Fruit fly (Drosophila melanogaster) whole organism, embryonic: ENCODE data around the gene ct.

ENCODE experiments used
- Atf-2 ChIP-seq: fragments of 200-800 bp; sonication (Bioruptor generic); optimal IDR thresholded peaks from 2 replicates; lab custom pipeline; 2016; ENCODE audit warnings: missing biosample characterization, missing genetic modification characterization
- Atf6 ChIP-seq: fragments of 200-800 bp; sonication (Bioruptor generic); IDR thresholded peaks from 2 replicates; pipeline ENCODE4 v1.3.6; 2022; ENCODE audit warnings: missing biosample characterization, missing genetic modification characterization
- BEAF-32 ChIP-seq: fragments of 200-800 bp; sonication (Bioruptor generic); optimal IDR thresholded peaks from 3 replicates; lab custom pipeline; 2017; ENCODE audit warnings: missing biosample characterization, missing genetic modification characterization, mild to moderate bottlenecking, moderate library complexity, missing genetic modification reagents
- Bgb ChIP-seq: fragments of 200-800 bp; sonication (Bioruptor generic); IDR thresholded peaks from 2 replicates; pipeline ENCODE4 v1.3.6; 2022; ENCODE audit warnings: missing biosample characterization, missing genetic modification characterization; ENCODE audit not compliant: partially characterized antibody
- Blimp-1 ChIP-seq: fragments of 200-800 bp; sonication (Bioruptor generic); optimal IDR thresholded peaks from 3 replicates; lab custom pipeline; 2018; ENCODE audit warnings: missing biosample characterization, missing genetic modification characterization, mild to moderate bottlenecking, moderate library complexity, missing genetic modification reagents
- CG11247 ChIP-seq: fragments of 200-800 bp; sonication (Bioruptor generic); IDR thresholded peaks from 2 replicates; pipeline ENCODE4 v1.3.6; 2022; ENCODE audit warnings: missing biosample characterization, missing genetic modification characterization
- CG11456 ChIP-seq: fragments of 200-800 bp; sonication (Bioruptor generic); IDR thresholded peaks from 3 replicates; pipeline ENCODE4 v1.3.6; 2022; ENCODE audit warnings: missing biosample characterization, missing genetic modification characterization
- CG11723 ChIP-seq: fragments of 200-800 bp; sonication (Bioruptor generic); optimal IDR thresholded peaks from 2 replicates; lab custom pipeline; 2017; ENCODE audit warnings: missing biosample characterization, mild to moderate bottlenecking, missing genetic modification characterization
- CG12299 ChIP-seq: fragments of 200-800 bp; sonication (Bioruptor generic); optimal IDR thresholded peaks from 2 replicates; lab custom pipeline; 2018; ENCODE audit warnings: missing biosample characterization, mild to moderate bottlenecking, missing genetic modification characterization
- CG12942 ChIP-seq: fragments of 200-800 bp; sonication (Bioruptor generic); optimal IDR thresholded peaks from 3 replicates; lab custom pipeline; 2016; ENCODE audit warnings: missing biosample characterization, missing genetic modification characterization
- CG14441 ChIP-seq: fragments of 200-800 bp; sonication (Bioruptor generic); IDR thresholded peaks from 2 replicates; pipeline ENCODE4 v1.3.6; 2022; ENCODE audit warnings: missing biosample characterization, missing genetic modification characterization
- CG15073 ChIP-seq: fragments of 200-800 bp; sonication (Bioruptor generic); optimal IDR thresholded peaks from 2 replicates; lab custom pipeline; 2016; ENCODE audit warnings: missing biosample characterization, missing genetic modification characterization
- CG17186 ChIP-seq: fragments of 200-800 bp; sonication (Bioruptor generic); optimal IDR thresholded peaks from 3 replicates; lab custom pipeline; 2017; ENCODE audit warnings: missing biosample characterization, missing genetic modification reagents, missing genetic modification characterization
- CG17612 ChIP-seq: fragments of 200-800 bp; sonication (Bioruptor generic); IDR thresholded peaks from 2 replicates; pipeline ENCODE4 v1.3.6; 2022; ENCODE audit warnings: missing biosample characterization, missing genetic modification characterization
- CG1792 ChIP-seq: fragments of 200-800 bp; sonication (Bioruptor generic); optimal IDR thresholded peaks from 2 replicates; lab custom pipeline; 2016; ENCODE audit warnings: missing biosample characterization, missing genetic modification characterization
- CG2712 ChIP-seq: fragments of 200-800 bp; optimal IDR thresholded peaks from 3 replicates; lab custom pipeline; 2019; ENCODE audit warnings: missing biosample characterization, mild to moderate bottlenecking, missing genetic modification characterization, moderate library complexity
- CG30431 ChIP-seq: fragments of 200-800 bp; sonication (Bioruptor generic); optimal IDR thresholded peaks from 2 replicates; lab custom pipeline; 2017; ENCODE audit warnings: missing biosample characterization, missing genetic modification characterization
- CG3995 ChIP-seq: fragments of 200-800 bp; sonication (Bioruptor generic); optimal IDR thresholded peaks from 3 replicates; lab custom pipeline; 2016; ENCODE audit warnings: missing biosample characterization, missing genetic modification characterization
- CG4854 ChIP-seq: fragments of 200-800 bp; sonication (Bioruptor generic); optimal IDR thresholded peaks from 2 replicates; lab custom pipeline; 2016; ENCODE audit warnings: missing biosample characterization, missing genetic modification characterization, inconsistent platforms
- CG6175 ChIP-seq: fragments of 200-800 bp; sonication (Bioruptor generic); IDR thresholded peaks from 3 replicates; pipeline ENCODE4 v1.3.6; 2022; ENCODE audit warnings: missing biosample characterization, missing genetic modification characterization
- CG6654 ChIP-seq: fragments of 200-800 bp; sonication (Bioruptor generic); optimal IDR thresholded peaks from 2 replicates; lab custom pipeline; 2017; ENCODE audit warnings: missing biosample characterization, mild to moderate bottlenecking, missing genetic modification characterization
- CG9609 ChIP-seq: fragments of 200-800 bp; sonication (Bioruptor generic); optimal IDR thresholded peaks from 3 replicates; lab custom pipeline; 2016; ENCODE audit warnings: missing biosample characterization, missing genetic modification characterization
- CrebB ChIP-seq: fragments of 200-800 bp; sonication (Bioruptor generic); optimal IDR thresholded peaks from 3 replicates; lab custom pipeline; 2018; ENCODE audit warnings: missing biosample characterization, mild to moderate bottlenecking, missing genetic modification characterization
- Dip3 ChIP-seq: fragments of 200-800 bp; sonication (Bioruptor generic); optimal IDR thresholded peaks from 3 replicates; lab custom pipeline; 2016; ENCODE audit warnings: missing biosample characterization, missing genetic modification characterization
- Doc2 ChIP-seq: fragments of 200-800 bp; sonication (Bioruptor generic); IDR thresholded peaks from 2 replicates; pipeline ENCODE4 v1.3.6; 2022; ENCODE audit warnings: missing biosample characterization, missing genetic modification characterization
- Fer1 ChIP-seq: fragments of 200-800 bp; sonication (Bioruptor generic); optimal IDR thresholded peaks from 2 replicates; lab custom pipeline; 2017; ENCODE audit warnings: missing biosample characterization, mild to moderate bottlenecking, missing genetic modification characterization
- Hand ChIP-seq: fragments of 200-800 bp; sonication (Bioruptor generic); optimal IDR thresholded peaks from 2 replicates; lab custom pipeline; 2017; ENCODE audit warnings: mild to moderate bottlenecking, missing biosample characterization, missing genetic modification reagents, missing genetic modification characterization
- Hmx ChIP-seq: fragments of 200-800 bp; sonication (Bioruptor generic); optimal IDR thresholded peaks from 2 replicates; lab custom pipeline; 2016; ENCODE audit warnings: missing biosample characterization, missing genetic modification characterization
- Sry-β ChIP-seq: fragments of 200-800 bp; sonication (Bioruptor generic); optimal IDR thresholded peaks from 2 replicates; lab custom pipeline; 2018; ENCODE audit warnings: missing biosample characterization, mild to moderate bottlenecking, missing genetic modification characterization, moderate library complexity
- ash1 ChIP-seq: fragments of 200-800 bp; sonication (Bioruptor generic); optimal IDR thresholded peaks from 2 replicates; lab custom pipeline; 2018; ENCODE audit warnings: missing biosample characterization, mild to moderate bottlenecking, missing genetic modification characterization
- az2 ChIP-seq: fragments of 200-800 bp; sonication (Bioruptor generic); optimal IDR thresholded peaks from 3 replicates; lab custom pipeline; 2016; ENCODE audit warnings: missing biosample characterization, missing genetic modification characterization
- cg ChIP-seq: fragments of 200-800 bp; sonication (Bioruptor generic); optimal IDR thresholded peaks from 3 replicates; lab custom pipeline; 2019; ENCODE audit warnings: missing biosample characterization, mild to moderate bottlenecking, missing genetic modification characterization, moderate library complexity
- dmrt99B ChIP-seq: fragments of 200-800 bp; sonication (Bioruptor generic); optimal IDR thresholded peaks from 2 replicates; lab custom pipeline; 2018; ENCODE audit warnings: missing biosample characterization, mild to moderate bottlenecking, missing genetic modification characterization, moderate library complexity
- ewg ChIP-seq: fragments of 200-800 bp; sonication (Bioruptor generic); optimal IDR thresholded peaks from 3 replicates; lab custom pipeline; 2017; ENCODE audit warnings: mild to moderate bottlenecking, missing biosample characterization, missing genetic modification reagents, missing genetic modification characterization
- gce ChIP-seq: fragments of 200-800 bp; sonication (Bioruptor generic); IDR thresholded peaks from 3 replicates; pipeline ENCODE4 v1.3.6; 2022; ENCODE audit warnings: missing biosample characterization, missing genetic modification characterization
- gfzf ChIP-seq: fragments of 200-800 bp; sonication (Bioruptor generic); optimal IDR thresholded peaks from 2 replicates; lab custom pipeline; 2016; ENCODE audit warnings: missing biosample characterization, mild to moderate bottlenecking, missing genetic modification characterization, moderate library complexity
- gsb ChIP-seq: fragments of 200-800 bp; sonication (Bioruptor generic); IDR thresholded peaks from 2 replicates; pipeline ENCODE4 v1.3.6; 2022; ENCODE audit warnings: missing biosample characterization, missing genetic modification characterization
- kay ChIP-seq: fragments of 200-800 bp; sonication (Bioruptor generic); optimal IDR thresholded peaks from 2 replicates; lab custom pipeline; 2016; ENCODE audit warnings: missing biosample characterization, missing genetic modification characterization
- nau ChIP-seq: fragments of 200-800 bp; sonication (Bioruptor generic); optimal IDR thresholded peaks from 3 replicates; lab custom pipeline; 2017; ENCODE audit warnings: missing biosample characterization, mild to moderate bottlenecking, missing genetic modification characterization, missing genetic modification reagents
- nerfin-1 ChIP-seq: fragments of 200-800 bp; sonication (Bioruptor generic); optimal IDR thresholded peaks from 3 replicates; lab custom pipeline; 2019; ENCODE audit warnings: missing biosample characterization, mild to moderate bottlenecking, missing genetic modification characterization, moderate library complexity
- phol ChIP-seq: fragments of 200-800 bp; sonication (Bioruptor generic); optimal IDR thresholded peaks from 3 replicates; lab custom pipeline; 2018; ENCODE audit warnings: missing biosample characterization, mild to moderate bottlenecking, missing genetic modification characterization, moderate library complexity
- pzg ChIP-seq: fragments of 200-800 bp; sonication (Bioruptor generic); optimal IDR thresholded peaks from 3 replicates; lab custom pipeline; 2018; ENCODE audit warnings: missing biosample characterization, mild to moderate bottlenecking, missing genetic modification characterization, moderate library complexity
- repo ChIP-seq: fragments of 200-800 bp; sonication (Bioruptor generic); optimal IDR thresholded peaks from 2 replicates; lab custom pipeline; 2016; ENCODE audit warnings: missing biosample characterization, missing genetic modification characterization
- scrt ChIP-seq: fragments of 200-800 bp; sonication (Bioruptor generic); optimal IDR thresholded peaks from 2 replicates; lab custom pipeline; 2018; ENCODE audit warnings: missing biosample characterization, mild to moderate bottlenecking, missing genetic modification characterization, moderate library complexity
- sug ChIP-seq: fragments of 200-800 bp; optimal IDR thresholded peaks from 2 replicates; lab custom pipeline; 2019; ENCODE audit warnings: missing biosample characterization, mild to moderate bottlenecking, missing genetic modification characterization, moderate library complexity
- tin ChIP-seq: fragments of 200-800 bp; sonication (Bioruptor generic); optimal IDR thresholded peaks from 3 replicates; lab custom pipeline; 2016; ENCODE audit warnings: missing biosample characterization, missing genetic modification characterization
- tio ChIP-seq: fragments of 200-800 bp; sonication (Bioruptor generic); optimal IDR thresholded peaks from 2 replicates; lab custom pipeline; 2017; ENCODE audit warnings: missing biosample characterization, missing genetic modification characterization, inconsistent platforms
- toy ChIP-seq: fragments of 200-800 bp; sonication (Bioruptor generic); IDR thresholded peaks from 2 replicates; pipeline ENCODE4 v1.3.6; 2022; ENCODE audit warnings: missing biosample characterization, missing genetic modification characterization
- trem ChIP-seq: fragments of 200-800 bp; optimal IDR thresholded peaks from 3 replicates; lab custom pipeline; 2019; ENCODE audit warnings: missing biosample characterization, mild to moderate bottlenecking, missing genetic modification characterization, moderate library complexity
- tx ChIP-seq: fragments of 200-800 bp; sonication (Bioruptor generic); optimal IDR thresholded peaks from 2 replicates; lab custom pipeline; 2016; ENCODE audit warnings: missing biosample characterization, missing genetic modification characterization
- vnd ChIP-seq: fragments of 200-800 bp; sonication (Bioruptor generic); IDR thresholded peaks from 3 replicates; pipeline ENCODE4 v1.3.6; 2022; ENCODE audit warnings: missing biosample characterization, missing genetic modification characterization; ENCODE audit not compliant: partially characterized antibody

The ct gene

dm6 chrX:7618195-7618594, 10.0 kb downstream of the ct start (continued):
- peak; percentile 18 for TF ChIP-seq CG3995
- TF ChIP-seq tx, result peak; percentile 44
- no peak for TF ChIP-seq toy (GFP tag; lab: Robert Waterston, UW)
- TF ChIP-seq CG9609, result peak; percentile 72
- TF ChIP-seq trem (tag; lab: Kevin White, UChicago), result peak; percentile 53
- no peak for TF ChIP-seq gsb (GFP tag; lab: Robert Waterston, UW)
- TF ChIP-seq Sry-β, result peak; percentile 6
- TF ChIP-seq CG30431, result peak; percentile 65
- TF ChIP-seq Atf-2 (GFP tag; lab: Kevin White, UChicago), result peak; percentile 71
- no peak for TF ChIP-seq ash1 (GFP tag; lab: Kevin White, UChicago)
- TF ChIP-seq scrt (GFP tag; lab: Kevin White, UChicago), result peak; percentile 44
- TF ChIP-seq nerfin-1 (tag; lab: Kevin White, UChicago), result peak; percentile 58
- TF ChIP-seq CG11247 (GFP tag; lab: Robert Waterston, UW), result peak; percentile 70
- TF ChIP-seq CG14441 (GFP tag; lab: Robert Waterston, UW), result peak; percentile 70
- no peak for TF ChIP-seq cg (GFP tag; lab: Kevin White, UChicago)
- TF ChIP-seq gfzf (GFP tag; lab: Kevin White, UChicago), result no peak
- no peak for TF ChIP-seq CG15073 (GFP tag; lab: Kevin White, UChicago)
- peak; percentile 51 for TF ChIP-seq Hmx (GFP tag; lab: Kevin White, UChicago)
- TF ChIP-seq gce (GFP tag; lab: Robert Waterston, UW), result peak; percentile 52; the same call in 1 of the 3 replicates
- peak; percentile 82 for TF ChIP-seq tin (GFP tag; lab: Kevin White, UChicago)
- TF ChIP-seq dmrt99B, result peak; percentile 84
- no peak for TF ChIP-seq vnd (GFP tag; lab: Robert Waterston, UW)
- TF ChIP-seq CG2712 (tag; lab: Kevin White, UChicago), result peak; percentile 89
- peak; percentile 73 for TF ChIP-seq tio
- TF ChIP-seq CrebB (tag; lab: Kevin White, UChicago), result peak; percentile 15
- TF ChIP-seq CG11456 (GFP tag; lab: Robert Waterston, UW), result peak; percentile 75; the same call in 2 of the 3 replicates
- no peak for TF ChIP-seq Doc2 (GFP tag; lab: Robert Waterston, UW)
- TF ChIP-seq CG6654, result peak; percentile 51
- 0 out of 2 replicates have a peak, but pooled peaks have one; percentile 31 for TF ChIP-seq CG17612
- peak; percentile 59 for TF ChIP-seq CG4854 (GFP tag; lab: Kevin White, UChicago)
- TF ChIP-seq CG17186 (GFP tag; lab: Kevin White, UChicago), result peak; percentile 34
- peak; percentile 63 for TF ChIP-seq ewg
- no peak for TF ChIP-seq CG12299
- TF ChIP-seq CG12942 (GFP tag; lab: Kevin White, UChicago), result peak; percentile 61
- TF ChIP-seq Hand (GFP tag; lab: Kevin White, UChicago), result no peak
- peak; percentile 21 for TF ChIP-seq CG11723 (GFP tag; lab: Kevin White, UChicago)
- peak; percentile 26 for TF ChIP-seq kay (GFP tag; lab: Kevin White, UChicago)
- peak; percentile 80 for TF ChIP-seq repo (GFP tag; lab: Kevin White, UChicago)
- TF ChIP-seq sug (tag; lab: Kevin White, UChicago), result no peak
- peak; percentile 6 for TF ChIP-seq Fer1 (GFP tag; lab: Kevin White, UChicago)
- peak; percentile 68 for TF ChIP-seq CG1792 (GFP tag; lab: Kevin White, UChicago)
- peak; percentile 66 for TF ChIP-seq Dip3 (GFP tag; lab: Kevin White, UChicago)
- 0 out of 3 replicates have a peak, but pooled peaks have one; percentile 20 for TF ChIP-seq CG6175 (GFP tag; lab: Robert Waterston, UW)
- TF ChIP-seq Blimp-1 (GFP tag; lab: Kevin White, UChicago), result peak; percentile 83
- peak; percentile 38 for TF ChIP-seq nau (GFP tag; lab: Kevin White, UChicago)
- no peak for TF ChIP-seq Bgb
- TF ChIP-seq Atf6 (GFP tag; lab: Robert Waterston, UW), result peak; percentile 12; the same call in 1 of the 2 replicates
- peak; percentile 83 for TF ChIP-seq az2
- peak; percentile 85 for TF ChIP-seq phol
- TF ChIP-seq pzg (GFP tag; lab: Kevin White, UChicago), result no peak
- TF ChIP-seq BEAF-32, result no peak
